Fruit fly (Drosophila melanogaster): Measurements from ENCODE around the gene CG9095.

The CG9095 gene

DNA sequence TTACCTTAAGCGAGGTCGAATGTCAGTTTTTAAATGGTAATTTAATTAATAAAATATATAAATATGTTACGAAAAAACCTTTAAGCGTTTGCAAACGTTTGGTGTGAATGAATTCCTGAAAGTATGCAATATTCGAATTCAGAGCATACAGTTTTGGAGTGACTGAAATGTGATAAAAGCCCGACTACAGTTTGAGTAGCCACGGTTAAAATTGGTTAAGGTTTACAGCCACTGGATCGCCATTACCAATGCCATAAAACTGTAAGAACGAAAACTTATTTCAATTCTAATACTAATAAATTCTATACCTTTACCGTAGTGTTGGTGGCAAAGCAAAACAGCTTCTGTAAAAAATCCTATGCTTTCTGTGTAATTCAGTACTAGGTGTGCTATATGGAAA, 25.8 kb downstream of the CG9095 start:
- no peak for TF ChIP-seq noc (tag; optimal IDR thresholded peaks at IDR 0.05)

dm6 chrX:15132065-15132464, 31.0 kb downstream of the CG9095 start:
- no peak for TF ChIP-seq noc (tag; optimal IDR thresholded peaks at IDR 0.05)

DNA sequence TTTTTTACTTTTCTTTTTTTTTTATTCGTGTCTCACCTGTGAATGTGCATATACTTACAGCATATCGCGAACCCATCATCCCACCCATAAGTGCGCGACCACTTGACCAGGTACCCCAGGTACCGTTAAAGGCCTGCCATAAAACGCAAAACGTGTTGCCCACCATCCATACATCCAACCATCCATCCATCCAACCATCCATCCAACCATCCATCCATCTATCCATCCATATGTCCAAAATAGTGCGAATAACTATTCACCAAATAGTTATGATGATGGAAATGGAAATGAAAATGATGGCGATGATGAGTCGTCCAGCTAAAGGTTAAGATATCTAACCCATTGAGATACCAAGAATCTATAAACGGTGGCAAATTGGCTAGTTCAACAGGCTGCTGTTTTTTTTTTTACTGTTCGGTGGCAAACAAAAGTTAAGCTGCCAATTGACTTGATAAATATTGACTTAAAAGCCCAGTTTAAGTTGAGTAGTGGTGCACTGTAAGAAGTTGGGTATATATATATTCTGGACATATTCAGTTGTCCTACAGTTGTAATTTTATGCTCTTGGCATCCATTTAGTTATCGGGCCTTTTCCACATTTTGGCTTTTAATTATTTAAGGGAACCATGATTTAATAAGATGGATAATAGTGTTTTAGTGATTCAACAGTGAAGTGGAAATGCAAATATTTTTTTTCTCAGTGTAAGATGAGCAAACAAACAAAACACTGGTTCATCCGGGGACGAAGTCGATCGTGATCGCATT, 35.0 kb downstream of the CG9095 start:
- TF ChIP-seq noc (tag; optimal IDR thresholded peaks at IDR 0.05): peak; percentile 12

DNA sequence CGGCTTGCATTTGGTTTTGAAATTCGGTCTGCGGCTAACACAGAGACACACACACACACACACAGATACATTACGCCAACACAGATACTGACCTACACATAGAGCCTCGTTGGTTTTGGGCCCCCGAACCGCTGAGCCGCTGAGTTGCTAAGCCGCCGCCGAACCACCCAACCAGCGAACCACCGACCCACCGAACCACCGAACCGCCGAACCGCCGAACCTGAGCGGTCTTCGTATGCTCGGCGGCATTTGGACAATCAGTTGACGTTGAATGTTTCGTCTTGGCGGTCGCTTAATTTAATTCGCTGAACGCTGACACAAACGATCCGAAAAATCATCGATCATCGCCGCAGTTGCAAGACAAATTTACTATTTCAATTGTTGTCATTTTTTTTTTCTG, 37.5 kb downstream of the CG9095 start, which contains the start of gene drd:
Gene drd, plus strand, starts transcription at position 258 of the 400 bp plus-strand sequence.
- TF ChIP-seq noc (tag; optimal IDR thresholded peaks at IDR 0.05): no peak

dm6 chrX:15123418-15123994, 39.5 kb downstream of the CG9095 start:
- TF ChIP-seq noc (tag; optimal IDR thresholded peaks at IDR 0.05): no peak

DNA sequence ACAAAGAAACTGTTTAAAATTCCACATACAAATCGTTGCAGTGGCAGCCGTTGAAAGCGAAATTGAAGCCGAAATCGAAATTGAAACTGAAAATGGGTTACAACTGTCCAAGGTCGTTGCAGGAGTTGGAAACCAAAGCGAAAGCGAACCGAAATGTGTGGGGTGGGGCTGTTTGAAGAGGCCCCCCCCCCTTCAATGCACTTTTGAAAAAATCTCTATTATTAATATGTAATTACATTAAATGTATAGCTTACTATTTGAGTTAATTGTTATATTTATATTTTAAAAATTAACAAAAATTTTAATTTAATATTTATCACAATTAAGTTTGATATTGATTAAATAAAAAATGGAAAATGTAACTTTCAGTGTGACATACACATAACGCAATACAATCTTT, 41.3 kb downstream of the CG9095 start:
- TF ChIP-seq noc (tag; optimal IDR thresholded peaks at IDR 0.05): no peak

dm6 chrX:15120116-15120515, 42.9 kb downstream of the CG9095 start:
- TF ChIP-seq noc (tag; optimal IDR thresholded peaks at IDR 0.05): peak; percentile 74

DNA sequence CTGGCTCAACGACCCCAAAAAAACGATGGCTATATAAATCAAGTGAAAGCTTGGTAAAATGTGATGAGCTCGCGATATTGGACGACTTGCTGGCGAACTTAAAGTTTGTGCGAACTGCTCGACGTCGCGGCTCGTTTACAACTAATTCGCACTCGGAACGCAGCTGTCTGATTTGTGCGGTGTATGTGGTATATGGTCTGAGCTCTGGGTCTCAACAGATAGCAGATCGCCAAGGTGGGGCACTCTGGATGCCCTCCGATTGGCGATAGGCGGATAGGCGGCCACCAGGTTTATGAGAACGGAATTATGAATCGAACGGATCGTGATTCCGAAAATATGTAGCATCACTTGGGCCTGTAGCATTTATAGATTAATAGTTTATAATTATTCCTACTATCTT, 46.6 kb downstream of the CG9095 start, which contains the start of gene Cyp4s3:
Gene Cyp4s3, minus strand, starts transcription at position 146 of the 400 bp plus-strand sequence.
- no peak for TF ChIP-seq noc (tag; optimal IDR thresholded peaks at IDR 0.05)

- no peak for TF ChIP-seq noc (tag; optimal IDR thresholded peaks at IDR 0.05)
Measured at dm6 chrX:15111888-15112287, 51.1 kb downstream of the CG9095 start.

DNA sequence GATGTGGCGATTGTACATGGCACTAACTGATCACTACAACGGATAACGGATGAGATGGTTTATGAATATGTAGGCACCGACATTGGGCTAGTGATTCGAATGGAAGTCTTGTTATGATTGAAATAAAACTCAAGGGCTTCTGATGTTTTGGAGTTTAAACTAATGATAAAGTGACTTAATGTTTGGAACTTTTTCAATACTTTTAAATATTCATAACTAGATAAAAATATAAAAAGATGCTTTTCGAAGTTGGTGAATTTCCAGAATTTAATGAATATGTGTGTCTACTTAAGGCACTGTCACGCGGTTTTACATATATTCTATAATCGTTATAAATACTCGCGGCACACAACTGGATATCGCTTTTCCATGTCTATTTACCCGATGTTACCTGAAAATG, 67.1 kb downstream of the CG9095 start, which contains the start of gene CG9072:
Gene CG9072, minus strand, starts transcription at position 101 of the 400 bp plus-strand sequence.
- TF ChIP-seq noc (tag; optimal IDR thresholded peaks at IDR 0.05): no peak

DNA sequence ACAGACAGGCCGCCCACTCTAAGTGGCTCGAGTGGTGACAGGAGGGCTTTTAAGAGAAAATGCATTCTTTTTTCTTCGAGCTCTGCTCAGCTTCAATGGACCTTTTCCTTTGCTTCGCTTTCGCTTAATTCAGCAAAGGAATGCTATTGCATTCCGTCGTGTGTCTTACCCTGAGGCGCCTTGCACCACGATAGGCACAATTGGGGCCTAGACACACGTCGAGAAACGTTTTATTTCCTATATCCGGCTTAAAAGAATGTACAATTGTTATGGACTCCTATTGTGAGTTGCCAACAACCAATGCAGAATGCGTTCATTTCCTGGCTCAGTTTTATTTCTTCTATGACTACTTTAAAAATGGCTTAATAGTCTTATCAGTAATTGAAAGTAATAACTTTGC, 71.9 kb downstream of the CG9095 start:
- no peak for TF ChIP-seq noc (tag; optimal IDR thresholded peaks at IDR 0.05)

DNA sequence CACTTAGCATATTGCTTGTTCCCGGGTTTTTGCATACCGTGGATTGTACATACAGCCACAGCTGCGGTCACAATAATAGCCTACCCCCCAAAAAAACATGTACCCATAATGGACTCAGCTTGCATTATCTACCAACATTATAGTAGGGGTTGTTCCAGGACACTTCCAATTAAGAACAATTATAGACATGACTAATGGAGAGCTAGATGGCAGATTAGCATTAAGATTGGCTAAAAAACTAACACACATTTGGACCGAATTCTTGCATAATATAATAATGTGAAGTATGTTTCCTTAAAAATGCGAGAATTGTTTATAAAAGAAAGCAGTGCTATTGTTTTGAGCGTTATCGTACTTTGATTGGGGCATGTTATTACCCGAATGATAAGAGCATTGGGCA, 72.7 kb downstream of the CG9095 start:
- TF ChIP-seq noc (tag; optimal IDR thresholded peaks at IDR 0.05): no peak
